Worm (Caenorhabditis elegans) whole organism, late embryonic: Measurements from ENCODE around the gene abu-1.

Experiments
- F13H6.1 ChIP-seq: sonication (generic microtip); optimal IDR thresholded peaks from 2 replicates; lab custom pipeline; 2016; ENCODE audit warnings: missing genetic modification characterization, missing compliant biosample characterization
- T23F11.4 ChIP-seq: fragments of 200-800 bp; sonication (Bioruptor generic); optimal IDR thresholded peaks from 2 replicates; lab custom pipeline; 2018; ENCODE audit warnings: mild to moderate bottlenecking, missing genetic modification characterization, missing compliant biosample characterization
- dmd-4 ChIP-seq: sonication (generic microtip); optimal IDR thresholded peaks from 2 replicates; lab custom pipeline; 2016; ENCODE audit warnings: borderline replicate concordance, missing genetic modification characterization, missing compliant biosample characterization
- nfya-1 ChIP-seq: sonication (generic microtip); optimal IDR thresholded peaks from 2 replicates; lab custom pipeline; 2017; ENCODE audit warnings: missing genetic modification characterization, mild to moderate bottlenecking, missing compliant biosample characterization, antibody characterized with exemption, moderate library complexity
- nhr-11 ChIP-seq: fragments of 150-350 bp; optimal IDR thresholded peaks from 2 replicates; lab custom pipeline; 2014; ENCODE audit warnings: missing biosample characterization, missing genetic modification characterization
- npax-4 ChIP-seq: sonication (generic microtip); optimal IDR thresholded peaks from 2 replicates; lab custom pipeline; 2016; ENCODE audit warnings: missing genetic modification characterization, missing compliant biosample characterization
- ref-2 ChIP-seq: sonication (generic microtip); optimal IDR thresholded peaks from 2 replicates; lab custom pipeline; 2016; ENCODE audit warnings: missing genetic modification characterization, missing compliant biosample characterization

DNA sequence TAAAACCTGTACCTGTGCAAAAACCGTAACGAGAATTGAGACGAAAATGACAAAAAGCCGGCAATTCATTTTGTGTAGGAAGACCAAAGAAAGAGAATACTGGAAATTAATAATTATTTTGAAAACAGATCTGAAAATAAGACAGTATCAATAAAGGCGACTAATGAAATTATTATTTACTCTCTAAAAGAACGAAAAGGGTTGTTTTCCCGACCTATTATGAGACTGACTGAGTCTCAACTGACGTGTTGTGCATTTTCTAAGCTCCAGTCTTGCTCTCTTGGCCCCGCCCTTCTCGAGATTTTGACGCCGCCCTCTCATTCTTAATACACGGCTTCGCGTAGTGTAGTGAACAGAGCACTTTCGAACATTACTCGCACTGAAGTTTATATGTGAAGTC lies 31.6 kb downstream of the abu-1 start, which contains the start of gene K07C5.9:
- TF ChIP-seq nfya-1 (tag; lab: Kevin White, UChicago) (no peak), nhr-11 (tag; lab: Kevin White, UChicago) (no peak), F13H6.1 (tag; lab: Kevin White, UChicago) (no peak), T23F11.4 (GFP tag; lab: Kevin White, UChicago) (no peak), dmd-4 (tag; lab: Kevin White, UChicago) (no peak), ref-2 (no peak), npax-4 (tag; lab: Kevin White, UChicago) (no peak)
